Fruit fly (Drosophila melanogaster) whole organism, embryonic: ENCODE data around the gene CG9254.
A peak's percentile ranks its signal among the peaks of the same experiment; 100 is the strongest.

Experiments used
- CG12071 ChIP-seq: fragments of 200-800 bp; sonication (Bioruptor generic); optimal IDR thresholded peaks from 3 replicates; lab custom pipeline; 2018; ENCODE audit warnings: missing biosample characterization, mild to moderate bottlenecking, missing genetic modification characterization
- CG13123 ChIP-seq: fragments of 200-800 bp; sonication (Bioruptor generic); optimal IDR thresholded peaks from 2 replicates; lab custom pipeline; 2016; ENCODE audit warnings: missing biosample characterization, missing genetic modification characterization
- CG1647 ChIP-seq: fragments of 200-800 bp; sonication (Bioruptor generic); optimal IDR thresholded peaks from 3 replicates; lab custom pipeline; 2016; ENCODE audit warnings: missing biosample characterization, missing genetic modification characterization
- CG18476 ChIP-seq: fragments of 200-800 bp; sonication (Bioruptor generic); optimal IDR thresholded peaks from 2 replicates; lab custom pipeline; 2016; ENCODE audit warnings: missing biosample characterization, mild to moderate bottlenecking, missing genetic modification characterization
- CG18599 ChIP-seq: fragments of 200-800 bp; sonication (Bioruptor generic); optimal IDR thresholded peaks from 3 replicates; lab custom pipeline; 2017; ENCODE audit warnings: missing biosample characterization, missing genetic modification characterization, mild to moderate bottlenecking, moderate library complexity, missing genetic modification reagents
- CG2202 ChIP-seq: fragments of 200-800 bp; sonication (Bioruptor generic); optimal IDR thresholded peaks from 2 replicates; lab custom pipeline; 2018; ENCODE audit warnings: missing biosample characterization, mild to moderate bottlenecking, missing genetic modification characterization
- CG31441 ChIP-seq: fragments of 200-800 bp; sonication (Bioruptor generic); IDR thresholded peaks from 2 replicates; pipeline ENCODE4 v1.3.6; 2022; ENCODE audit warnings: missing biosample characterization, missing genetic modification characterization
- CG4360 ChIP-seq: fragments of 200-800 bp; sonication (Bioruptor generic); IDR thresholded peaks from 2 replicates; pipeline ENCODE4 v1.3.6; 2022; ENCODE audit warnings: missing biosample characterization, missing genetic modification characterization
- CG4424 ChIP-seq: fragments of 200-800 bp; sonication (Bioruptor generic); optimal IDR thresholded peaks from 3 replicates; lab custom pipeline; 2016; ENCODE audit warnings: missing biosample characterization, missing genetic modification characterization
- CG4617 ChIP-seq: fragments of 200-800 bp; sonication (Bioruptor generic); optimal IDR thresholded peaks from 3 replicates; lab custom pipeline; 2016; ENCODE audit warnings: missing biosample characterization, missing genetic modification characterization, borderline replicate concordance
- CG7786 ChIP-seq: fragments of 200-800 bp; sonication (Bioruptor generic); optimal IDR thresholded peaks from 2 replicates; lab custom pipeline; 2016; ENCODE audit warnings: missing biosample characterization, missing genetic modification characterization
- CG9876 ChIP-seq: fragments of 200-800 bp; sonication (Bioruptor generic); optimal IDR thresholded peaks from 2 replicates; lab custom pipeline; 2016; ENCODE audit warnings: missing biosample characterization, missing genetic modification characterization
- CTCF ChIP-seq: fragments of 200-800 bp; sonication (Bioruptor generic); optimal IDR thresholded peaks from 2 replicates; lab custom pipeline; 2017; ENCODE audit warnings: missing biosample characterization, mild to moderate bottlenecking, missing genetic modification characterization, moderate library complexity
- D ChIP-seq, 2 experiments: fragments of 200-800 bp in 1 of 2; fragments of >200 bp in 1 of 2; sonication (Bioruptor generic) in 1 of 2; optimal IDR thresholded peaks; 2 replicates in 1 of 2; 3 replicates in 1 of 2; lab custom pipeline; 2017; ENCODE audit warnings: mild to moderate bottlenecking in 1 of 2, missing biosample characterization in 1 of 2, missing genetic modification characterization in 1 of 2, missing genetic modification reagents in 1 of 2
- Drgx ChIP-seq: fragments of 200-800 bp; sonication (Bioruptor generic); IDR thresholded peaks from 2 replicates; pipeline ENCODE4 v1.3.6; 2022; ENCODE audit warnings: missing biosample characterization, missing genetic modification characterization
- Fer3 ChIP-seq: fragments of 200-800 bp; sonication (Bioruptor generic); optimal IDR thresholded peaks from 2 replicates; lab custom pipeline; 2018; ENCODE audit warnings: missing biosample characterization, mild to moderate bottlenecking, missing genetic modification characterization, moderate library complexity
- HHEX ChIP-seq: fragments of 200-800 bp; sonication (Bioruptor generic); optimal IDR thresholded peaks from 3 replicates; lab custom pipeline; 2017; ENCODE audit warnings: missing biosample characterization, mild to moderate bottlenecking, missing genetic modification characterization, missing genetic modification reagents
- Hmx ChIP-seq: fragments of 200-800 bp; sonication (Bioruptor generic); optimal IDR thresholded peaks from 2 replicates; lab custom pipeline; 2016; ENCODE audit warnings: missing biosample characterization, missing genetic modification characterization
- Mad ChIP-seq: fragments of 200-800 bp; sonication (Bioruptor generic); optimal IDR thresholded peaks from 2 replicates; lab custom pipeline; 2016; ENCODE audit warnings: missing biosample characterization, missing genetic modification characterization
- Max ChIP-seq: fragments of 200-800 bp; sonication (Bioruptor generic); optimal IDR thresholded peaks from 2 replicates; lab custom pipeline; 2016; ENCODE audit warnings: missing biosample characterization, mild to moderate bottlenecking, missing genetic modification characterization
- NC2α ChIP-seq: fragments of 200-800 bp; sonication (Bioruptor generic); optimal IDR thresholded peaks from 2 replicates; lab custom pipeline; 2016; ENCODE audit warnings: missing biosample characterization, missing genetic modification characterization
- Neu2 ChIP-seq: fragments of 200-800 bp; sonication (Bioruptor generic); optimal IDR thresholded peaks from 3 replicates; lab custom pipeline; 2016; ENCODE audit warnings: missing biosample characterization, missing genetic modification characterization, borderline replicate concordance
- Nf-YA ChIP-seq: fragments of 200-800 bp; sonication (Bioruptor generic); IDR thresholded peaks from 2 replicates; pipeline ENCODE4 v1.3.6; 2022; ENCODE audit warnings: missing biosample characterization, missing genetic modification characterization
- Oli ChIP-seq: fragments of 200-800 bp; sonication (Bioruptor generic); optimal IDR thresholded peaks from 2 replicates; lab custom pipeline; 2018; ENCODE audit warnings: missing biosample characterization, mild to moderate bottlenecking, missing genetic modification characterization, moderate library complexity
- Pdp1 ChIP-seq, 2 experiments: fragments of 200-800 bp; sonication (Bioruptor generic); optimal IDR thresholded peaks; 3 replicates each; lab custom pipeline; 2016; ENCODE audit warnings: missing biosample characterization in 2 of 2, missing genetic modification characterization in 2 of 2, mild to moderate bottlenecking in 1 of 2, moderate library complexity in 1 of 2
- Side ChIP-seq: fragments of 200-800 bp; sonication (Bioruptor generic); optimal IDR thresholded peaks from 2 replicates; lab custom pipeline; 2016; ENCODE audit warnings: missing biosample characterization, missing genetic modification characterization
- aop ChIP-seq: fragments of 200-800 bp; sonication (Bioruptor generic); IDR thresholded peaks from 2 replicates; pipeline ENCODE4 v1.3.6; 2022; ENCODE audit warnings: missing biosample characterization, missing genetic modification characterization
- bcd ChIP-seq: fragments of 200-800 bp; sonication (Bioruptor generic); optimal IDR thresholded peaks from 2 replicates; lab custom pipeline; 2017; ENCODE audit warnings: missing biosample characterization, mild to moderate bottlenecking, missing genetic modification characterization
- chif ChIP-seq, 2 experiments: fragments of 200-800 bp; sonication (Bioruptor generic); optimal IDR thresholded peaks; 3 replicates each; lab custom pipeline; 2016; ENCODE audit warnings: missing biosample characterization in 2 of 2, missing genetic modification characterization in 2 of 2
- chm ChIP-seq: fragments of 200-800 bp; sonication (Bioruptor generic); IDR thresholded peaks from 2 replicates; pipeline ENCODE4 v1.3.6; 2022; ENCODE audit warnings: missing biosample characterization, missing genetic modification characterization
- exex ChIP-seq: fragments of 200-800 bp; sonication (Bioruptor generic); optimal IDR thresholded peaks from 4 replicates; lab custom pipeline; 2018; ENCODE audit warnings: missing biosample characterization, mild to moderate bottlenecking, missing genetic modification characterization, moderate library complexity
- gce ChIP-seq: fragments of 200-800 bp; sonication (Bioruptor generic); IDR thresholded peaks from 3 replicates; pipeline ENCODE4 v1.3.6; 2022; ENCODE audit warnings: missing biosample characterization, missing genetic modification characterization
- gcm2 ChIP-seq: fragments of 200-800 bp; sonication (Bioruptor generic); optimal IDR thresholded peaks from 2 replicates; lab custom pipeline; 2016; ENCODE audit warnings: missing biosample characterization, missing genetic modification characterization
- ken ChIP-seq: fragments of 200-800 bp; sonication (Bioruptor generic); IDR thresholded peaks from 3 replicates; pipeline ENCODE4 v1.3.6; 2022; ENCODE audit warnings: missing biosample characterization, missing genetic modification characterization
- klu ChIP-seq: fragments of 200-800 bp; sonication (Bioruptor generic); IDR thresholded peaks from 2 replicates; pipeline ENCODE4 v1.3.6; 2022; ENCODE audit warnings: missing biosample characterization, missing genetic modification characterization
- lov ChIP-seq, 2 experiments: fragments of 200-800 bp in 1 of 2; fragments of >200 bp in 1 of 2; sonication (Bioruptor generic) in 1 of 2; IDR thresholded peaks in 1 of 2; optimal IDR thresholded peaks in 1 of 2; 2 replicates in 1 of 2; 3 replicates in 1 of 2; pipeline versions ENCODE4 v1.3.6 to Lab custom; 2017 to 2022; ENCODE audit warnings: missing biosample characterization in 1 of 2, missing genetic modification characterization in 1 of 2
- nau ChIP-seq: fragments of 200-800 bp; sonication (Bioruptor generic); optimal IDR thresholded peaks from 3 replicates; lab custom pipeline; 2017; ENCODE audit warnings: missing biosample characterization, mild to moderate bottlenecking, missing genetic modification characterization, missing genetic modification reagents
- pfk ChIP-seq: fragments of 200-800 bp; sonication (Bioruptor generic); optimal IDR thresholded peaks from 2 replicates; lab custom pipeline; 2018; ENCODE audit warnings: missing biosample characterization, mild to moderate bottlenecking, missing genetic modification characterization, moderate library complexity
- rib ChIP-seq: fragments of 200-800 bp; sonication (Bioruptor generic); IDR thresholded peaks from 2 replicates; pipeline ENCODE4 v1.3.6; 2022; ENCODE audit warnings: missing biosample characterization, missing genetic modification characterization
- run ChIP-seq: fragments of 200-800 bp; sonication (Bioruptor generic); optimal IDR thresholded peaks from 3 replicates; lab custom pipeline; 2018; ENCODE audit warnings: missing biosample characterization, mild to moderate bottlenecking, missing genetic modification characterization
- scrt ChIP-seq: fragments of 200-800 bp; sonication (Bioruptor generic); optimal IDR thresholded peaks from 2 replicates; lab custom pipeline; 2018; ENCODE audit warnings: missing biosample characterization, mild to moderate bottlenecking, missing genetic modification characterization, moderate library complexity
- sens ChIP-seq: fragments of 200-800 bp; sonication (Bioruptor generic); peaks from one replicate; lab custom pipeline; 2016; ENCODE audit warnings: missing biosample characterization, missing genetic modification characterization
- sob ChIP-seq: fragments of 200-800 bp; sonication (Bioruptor generic); IDR thresholded peaks from 2 replicates; pipeline ENCODE4 v1.3.6; 2022; ENCODE audit warnings: missing biosample characterization, missing genetic modification characterization
- ttk ChIP-seq: fragments of 200-800 bp; sonication (Bioruptor generic); IDR thresholded peaks from 2 replicates; pipeline ENCODE4 v2.1.2; 2022; ENCODE audit warnings: missing biosample characterization, missing genetic modification characterization

CG9254 gene

DNA sequence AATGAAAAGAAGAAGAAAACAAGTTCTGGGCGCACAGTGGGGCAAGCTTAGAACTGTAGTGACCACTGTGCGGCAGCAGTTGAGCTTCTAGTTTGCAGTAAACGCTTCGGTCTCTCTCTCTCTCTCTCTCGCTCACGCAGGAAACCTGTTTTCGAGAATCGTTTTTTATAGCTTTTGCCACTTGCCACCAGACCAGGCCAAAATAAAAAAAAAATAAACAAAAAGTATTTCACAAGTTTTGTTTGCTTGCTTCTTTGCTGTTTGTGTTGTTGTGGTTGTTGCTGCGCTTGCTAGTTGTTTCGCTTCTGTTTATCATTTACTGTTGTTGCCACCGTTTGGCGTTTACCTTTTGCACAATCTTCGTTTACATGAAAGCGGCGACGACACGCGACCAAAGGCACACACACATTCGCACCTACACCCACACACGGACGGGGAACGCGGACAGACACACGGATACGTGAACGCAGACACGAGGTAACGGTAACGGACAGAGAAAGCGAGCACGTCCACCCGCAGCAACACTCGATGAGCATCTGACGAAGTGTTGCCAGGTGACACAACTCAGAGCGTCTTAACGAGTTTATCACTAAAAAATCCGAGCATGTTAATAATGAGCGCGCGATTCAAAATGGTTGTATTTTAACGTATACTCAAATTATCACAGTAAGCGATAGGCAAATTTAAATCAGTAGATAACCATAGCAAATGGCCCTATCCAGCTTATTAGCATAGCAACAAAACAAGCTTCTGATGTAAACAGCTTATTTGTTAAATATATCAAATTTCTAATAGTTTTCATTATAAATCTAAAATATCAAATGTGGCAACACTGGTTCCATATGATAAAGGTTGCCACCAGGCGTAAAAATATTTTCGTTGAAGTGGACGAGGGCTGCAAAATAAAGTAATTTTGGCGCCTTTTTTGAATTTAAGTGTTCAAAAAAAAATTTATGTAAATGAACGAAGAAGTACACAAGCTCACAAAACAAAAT lies 47.9 kb downstream of the CG9254 start, which contains the start of gene B4 (continued):
- peak; percentile 4 for TF ChIP-seq CG2202 (tag; lab: Kevin White, UChicago)
- peak; percentile 49; the same call in 1 of the 2 replicates for TF ChIP-seq sob
- peak; percentile 27 for TF ChIP-seq Max (GFP tag; lab: Kevin White, UChicago)
- TF ChIP-seq Neu2 (GFP tag; lab: Kevin White, UChicago) = no peak
- peak; percentile 53 for TF ChIP-seq scrt (GFP tag; lab: Kevin White, UChicago)
- TF ChIP-seq chm (GFP tag; lab: Robert Waterston, UW) = peak; percentile 77
- peak; percentile 15 for TF ChIP-seq Fer3
- TF ChIP-seq CG12071 = peak; percentile 72
- TF ChIP-seq ken = peak; percentile 22; the same call in 1 of the 3 replicates
- TF ChIP-seq CG18599 (GFP tag; lab: Kevin White, UChicago) = peak; percentile 29
- TF ChIP-seq pfk = peak; percentile 6
- no peak for TF ChIP-seq CG9876
- no peak for TF ChIP-seq Oli

DNA sequence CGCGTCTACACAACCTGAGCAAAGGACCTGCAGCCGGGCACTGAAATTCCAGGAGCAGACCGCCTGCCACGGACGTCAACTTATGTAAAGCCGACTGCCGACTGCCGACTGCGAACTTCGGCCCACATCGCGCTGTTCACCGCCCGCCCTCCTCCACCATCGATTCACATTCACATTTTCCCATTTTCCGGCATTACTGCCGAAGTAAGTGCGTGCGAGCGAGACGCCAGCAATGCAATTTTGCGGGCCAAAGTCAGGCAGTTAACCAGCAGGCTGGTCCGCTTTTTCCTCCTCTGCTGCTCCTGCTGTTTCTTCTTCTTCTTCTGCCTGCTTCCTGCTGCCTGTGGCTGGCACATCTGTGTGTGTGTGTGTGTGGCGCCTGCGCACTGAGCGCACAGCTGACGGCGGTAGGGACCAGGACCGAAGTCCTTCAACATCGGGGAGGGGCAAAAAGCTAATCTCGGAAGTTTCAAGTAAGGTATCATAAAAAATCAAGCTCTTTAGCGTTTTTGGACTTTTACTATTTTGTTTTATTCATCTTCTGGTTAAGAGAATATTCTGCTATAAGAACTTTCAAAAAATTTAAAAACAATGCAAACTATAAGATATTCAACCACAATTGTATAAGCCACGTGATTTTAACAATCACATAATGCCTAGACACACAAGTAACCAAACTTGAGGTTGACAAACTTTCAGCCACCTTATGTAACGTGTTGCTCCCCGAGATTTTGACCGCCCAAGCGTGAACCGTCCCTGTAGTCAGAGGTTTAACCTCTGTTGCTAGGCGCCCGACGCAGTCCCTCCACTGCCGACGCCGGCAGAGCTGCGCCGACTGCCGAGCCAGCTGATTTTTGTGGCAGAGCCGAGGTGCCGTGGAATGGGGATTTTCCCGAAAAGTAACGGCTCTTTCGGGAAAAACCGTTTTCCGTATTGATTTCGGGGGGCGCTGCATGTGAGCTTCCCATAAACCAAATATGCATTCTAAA lies 49.0 kb downstream of the CG9254 start:
- TF ChIP-seq aop (GFP tag; lab: Robert Waterston, UW) (no peak), HHEX (peak; percentile 21), chif (GFP tag; optimal IDR thresholded peaks at IDR 0.05; lab: Kevin White, UChicago) (peak; percentile 3 to 67), exex (tag; lab: Kevin White, UChicago) (no peak), sens (GFP tag; lab: Kevin White, UChicago) (peak; percentile 90), CG4360 (GFP tag; lab: Robert Waterston, UW) (no peak), CG31441 (GFP tag; lab: Robert Waterston, UW) (peak; percentile 44; the same call in 1 of the 2 replicates), rib (GFP tag; lab: Robert Waterston, UW) (no peak; the same call in 1 of the 2 replicates), CG7786 (peak; percentile 76), CG4617 (GFP tag; lab: Kevin White, UChicago) (no peak), run (no peak), Hmx (GFP tag; lab: Kevin White, UChicago) (peak; percentile 45), Pdp1 (GFP tag; optimal IDR thresholded peaks at IDR 0.05; lab: Kevin White, UChicago) (peak; percentile 66 to 95), CG4424 (peak; percentile 40), Nf-YA (GFP tag; lab: Robert Waterston, UW) (no peak), Side (GFP tag; lab: Kevin White, UChicago) (peak; percentile 49), gcm2 (GFP tag; lab: Kevin White, UChicago) (no peak), ttk (0 out of 2 replicates have a peak, but pooled peaks have one; percentile 35), Drgx (GFP tag; lab: Robert Waterston, UW) (0 out of 2 replicates have a peak, but pooled peaks have one; percentile 12), CG13123 (GFP tag; lab: Kevin White, UChicago) (no peak), CTCF (GFP tag; lab: Kevin White, UChicago) (no peak), Mad (GFP tag; lab: Kevin White, UChicago) (no peak), bcd (peak; percentile 37), CG1647 (peak; percentile 14), nau (GFP tag; lab: Kevin White, UChicago) (peak; percentile 34), gce (GFP tag; lab: Robert Waterston, UW) (0 out of 3 replicates have a peak, but pooled peaks have one; percentile 21), lov (optimal IDR thresholded peaks at IDR 0.05; lab: Kevin White, UChicago) (no peak), lov (GFP tag; IDR thresholded peaks at IDR 0.05; lab: Robert Waterston, UW) (0 out of 3 replicates have a peak, but pooled peaks have one; percentile 36), CG18476 (peak; percentile 32), klu (GFP tag; lab: Robert Waterston, UW) (no peak), sob (peak; percentile 59), D (optimal IDR thresholded peaks at IDR 0.05; lab: Kevin White, UChicago) (no peak), D (GFP tag; optimal IDR thresholded peaks at IDR 0.05; lab: Kevin White, UChicago) (peak; percentile 46), NC2α (GFP tag; lab: Kevin White, UChicago) (no peak)
